Fruit fly (Drosophila melanogaster): ENCODE results near the gene CG2493.
A peak's percentile ranks its signal among the peaks of the same experiment; 100 is the strongest.

Gene CG2493

dm6 chr2L:20420035-20420434 is 43.2 kb downstream of the CG2493 start:
- TF ChIP-seq bab1 (GFP tag; optimal IDR thresholded peaks at IDR 0.05) (no peak), Crg-1 (GFP tag; optimal IDR thresholded peaks at IDR 0.05) (no peak), kay (GFP tag; ENCODE audit: borderline replicate concordance) (peak; percentile 55)

dm6 chr2L:20417597-20418286 is 45.5 kb downstream of the CG2493 start:
- TF ChIP-seq bab1 (GFP tag; optimal IDR thresholded peaks at IDR 0.05) (no peak), CG12768 (GFP tag; optimal IDR thresholded peaks at IDR 0.05) (peak; percentile 15), CG11617 (GFP tag; optimal IDR thresholded peaks at IDR 0.05) (no peak), Hr96 (GFP tag; optimal IDR thresholded peaks at IDR 0.05) (no peak), CG1620 (GFP tag; optimal IDR thresholded peaks at IDR 0.05) (no peak), kay (GFP tag; ENCODE audit: borderline replicate concordance) (peak; percentile 94), CG33017 (tag; optimal IDR thresholded peaks at IDR 0.05) (no peak), ovo (GFP tag; optimal IDR thresholded peaks at IDR 0.05) (peak; percentile 35), CG7045 (GFP tag; optimal IDR thresholded peaks at IDR 0.05) (peak; percentile 26), Mnt (GFP tag; optimal IDR thresholded peaks at IDR 0.05) (no peak), CG5204 (GFP tag; optimal IDR thresholded peaks at IDR 0.05) (peak; percentile 35), cic (GFP tag; optimal IDR thresholded peaks at IDR 0.05) (peak; percentile 44), CG7101 (tag; optimal IDR thresholded peaks at IDR 0.05) (peak; percentile 1), pad (GFP tag; optimal IDR thresholded peaks at IDR 0.05) (peak; percentile 98)

- TF ChIP-seq CG14711 (tag; optimal IDR thresholded peaks at IDR 0.05): peak; percentile 72
- TF ChIP-seq CG1620 (GFP tag; optimal IDR thresholded peaks at IDR 0.05): peak; percentile 54
- peak; percentile 31 for TF ChIP-seq CG12768 (GFP tag; optimal IDR thresholded peaks at IDR 0.05)
- peak; percentile 47 for TF ChIP-seq ovo (GFP tag; optimal IDR thresholded peaks at IDR 0.05)
- TF ChIP-seq cnc (optimal IDR thresholded peaks at IDR 0.05): no peak
- peak; percentile 92 for TF ChIP-seq Mnt (GFP tag; optimal IDR thresholded peaks at IDR 0.05)
- peak; percentile 59 for TF ChIP-seq Crg-1 (GFP tag; optimal IDR thresholded peaks at IDR 0.05)
- TF ChIP-seq cic (GFP tag; optimal IDR thresholded peaks at IDR 0.05): peak; percentile 45
- no peak for TF ChIP-seq bab1 (GFP tag; optimal IDR thresholded peaks at IDR 0.05)
- TF ChIP-seq CG33017 (tag; optimal IDR thresholded peaks at IDR 0.05): peak; percentile 75
- TF ChIP-seq CG11617 (GFP tag; optimal IDR thresholded peaks at IDR 0.05): peak; percentile 67
- TF ChIP-seq kay (GFP tag; ENCODE audit: borderline replicate concordance): peak; percentile 97
- no peak for TF ChIP-seq Hr96 (GFP tag; optimal IDR thresholded peaks at IDR 0.05)
- peak; percentile 67 for TF ChIP-seq toe (GFP tag; optimal IDR thresholded peaks at IDR 0.05)
- peak; percentile 92 for TF ChIP-seq tj (GFP tag; optimal IDR thresholded peaks at IDR 0.05)
- no peak for TF ChIP-seq CG7045 (GFP tag; optimal IDR thresholded peaks at IDR 0.05)
- TF ChIP-seq CG7101 (tag; optimal IDR thresholded peaks at IDR 0.05): peak; percentile 74
- peak; percentile 56 for TF ChIP-seq CG5204 (GFP tag; optimal IDR thresholded peaks at IDR 0.05)
- no peak for TF ChIP-seq pad (GFP tag; optimal IDR thresholded peaks at IDR 0.05)
- TF ChIP-seq Clk (GFP tag; optimal IDR thresholded peaks at IDR 0.05): peak; percentile 30
Observed at dm6 chr2L:20416754-20417563, 46.3 kb downstream of the CG2493 start, which contains the start of the genes CG10949 and Arpc2. CG10949 (minus strand) TSS chr2L:20416918. Arpc2 (plus strand) TSS chr2L:20417057.

- TF ChIP-seq CG1620 (GFP tag; optimal IDR thresholded peaks at IDR 0.05) (peak; percentile 79), pad (GFP tag; optimal IDR thresholded peaks at IDR 0.05) (peak; percentile 24), CG11617 (GFP tag; optimal IDR thresholded peaks at IDR 0.05) (no peak), CG33017 (tag; optimal IDR thresholded peaks at IDR 0.05) (no peak), toe (GFP tag; optimal IDR thresholded peaks at IDR 0.05) (peak; percentile 60), tj (GFP tag; optimal IDR thresholded peaks at IDR 0.05) (no peak), Hr96 (GFP tag; optimal IDR thresholded peaks at IDR 0.05) (peak; percentile 45), Mnt (GFP tag; optimal IDR thresholded peaks at IDR 0.05) (peak; percentile 29), CG7101 (tag; optimal IDR thresholded peaks at IDR 0.05) (peak; percentile 46), Clk (GFP tag; optimal IDR thresholded peaks at IDR 0.05) (no peak), CG14711 (tag; optimal IDR thresholded peaks at IDR 0.05) (no peak), bab1 (GFP tag; optimal IDR thresholded peaks at IDR 0.05) (peak; percentile 76), CG12768 (GFP tag; optimal IDR thresholded peaks at IDR 0.05) (no peak), CG7045 (GFP tag; optimal IDR thresholded peaks at IDR 0.05) (peak; percentile 2), cic (GFP tag; optimal IDR thresholded peaks at IDR 0.05) (no peak), Crg-1 (GFP tag; optimal IDR thresholded peaks at IDR 0.05) (peak; percentile 59), cnc (optimal IDR thresholded peaks at IDR 0.05) (no peak), CG5204 (GFP tag; optimal IDR thresholded peaks at IDR 0.05) (peak; percentile 14), kay (GFP tag; ENCODE audit: borderline replicate concordance) (no peak), ovo (GFP tag; optimal IDR thresholded peaks at IDR 0.05) (peak; percentile 40)
Observed at dm6 chr2L:20414750-20415211, 48.5 kb downstream of the CG2493 start, which contains the start of gene CG10947. CG10947 (minus strand) TSS chr2L:20414800.

dm6 chr2L:20413826-20414225 is 49.4 kb downstream of the CG2493 start:
- no peak for TF ChIP-seq CG1620 (GFP tag; optimal IDR thresholded peaks at IDR 0.05)
- TF ChIP-seq CG14711 (tag; optimal IDR thresholded peaks at IDR 0.05): no peak
- no peak for TF ChIP-seq CG7045 (GFP tag; optimal IDR thresholded peaks at IDR 0.05)
- TF ChIP-seq CG33017 (tag; optimal IDR thresholded peaks at IDR 0.05): no peak
- no peak for TF ChIP-seq pad (GFP tag; optimal IDR thresholded peaks at IDR 0.05)
- no peak for TF ChIP-seq cnc (optimal IDR thresholded peaks at IDR 0.05)
